Fruit fly (Drosophila melanogaster) whole organism, embryonic: ENCODE data around the gene blp.

Experiments
- Ada2b ChIP-seq: fragments of 200-800 bp; sonication (Bioruptor generic); IDR thresholded peaks from 2 replicates; pipeline ENCODE4 v1.3.6; 2022; ENCODE audit warnings: missing biosample characterization, missing genetic modification characterization
- Aef1 ChIP-seq: fragments of 200-800 bp; sonication (Bioruptor generic); IDR thresholded peaks from 3 replicates; pipeline ENCODE4 v1.3.6; 2022; ENCODE audit warnings: missing biosample characterization, missing genetic modification characterization
- CG10366 ChIP-seq: fragments of 200-800 bp; sonication (Bioruptor generic); IDR thresholded peaks from 2 replicates; pipeline ENCODE4 v1.3.6; 2022; ENCODE audit warnings: missing biosample characterization, missing genetic modification characterization
- CG12744 ChIP-seq: fragments of 200-800 bp; sonication (Bioruptor generic); optimal IDR thresholded peaks from 2 replicates; lab custom pipeline; 2016; ENCODE audit warnings: missing biosample characterization, missing genetic modification characterization
- CG13123 ChIP-seq: fragments of 200-800 bp; sonication (Bioruptor generic); optimal IDR thresholded peaks from 2 replicates; lab custom pipeline; 2016; ENCODE audit warnings: missing biosample characterization, missing genetic modification characterization
- CG14014 ChIP-seq: fragments of 200-800 bp; sonication (Bioruptor generic); IDR thresholded peaks from 2 replicates; pipeline ENCODE4 v1.3.6; 2022; ENCODE audit warnings: missing biosample characterization, missing genetic modification characterization
- CG14965 ChIP-seq: fragments of 200-800 bp; sonication (Bioruptor generic); optimal IDR thresholded peaks from 2 replicates; lab custom pipeline; 2016; ENCODE audit warnings: missing biosample characterization, missing genetic modification characterization, borderline replicate concordance
- CG17829 ChIP-seq: fragments of 200-800 bp; optimal IDR thresholded peaks from 2 replicates; lab custom pipeline; 2019; ENCODE audit warnings: missing biosample characterization, mild to moderate bottlenecking, missing genetic modification characterization, moderate library complexity
- CG2116 ChIP-seq: fragments of 200-800 bp; sonication (Bioruptor generic); optimal IDR thresholded peaks from 3 replicates; lab custom pipeline; 2018; ENCODE audit warnings: missing biosample characterization, mild to moderate bottlenecking, missing genetic modification characterization
- CG2712 ChIP-seq: fragments of 200-800 bp; optimal IDR thresholded peaks from 3 replicates; lab custom pipeline; 2019; ENCODE audit warnings: missing biosample characterization, mild to moderate bottlenecking, missing genetic modification characterization, moderate library complexity
- CG4707 ChIP-seq: fragments of 200-800 bp; sonication (Bioruptor generic); optimal IDR thresholded peaks from 2 replicates; lab custom pipeline; 2018; ENCODE audit warnings: missing biosample characterization, mild to moderate bottlenecking, missing genetic modification characterization, moderate library complexity
- CG5953 ChIP-seq: fragments of 200-800 bp; sonication (Bioruptor generic); IDR thresholded peaks from 2 replicates; pipeline ENCODE4 v1.3.6; 2022; ENCODE audit warnings: missing biosample characterization, missing genetic modification characterization
- CG7357 ChIP-seq: fragments of 200-800 bp; sonication (Bioruptor generic); IDR thresholded peaks from 3 replicates; pipeline ENCODE4 v1.3.6; 2022; ENCODE audit warnings: missing biosample characterization, missing genetic modification characterization
- CG7928 ChIP-seq: fragments of 200-800 bp; sonication (Bioruptor generic); optimal IDR thresholded peaks from 2 replicates; lab custom pipeline; 2017; ENCODE audit warnings: missing biosample characterization, mild to moderate bottlenecking, missing genetic modification characterization
- E2f2 ChIP-seq: fragments of 200-800 bp; sonication (Bioruptor generic); IDR thresholded peaks from 2 replicates; pipeline ENCODE4 v1.3.6; 2022; ENCODE audit warnings: missing biosample characterization, missing genetic modification characterization
- HLH4C ChIP-seq: fragments of 200-800 bp; sonication (Bioruptor generic); IDR thresholded peaks from 3 replicates; pipeline ENCODE4 v1.3.6; 2022; ENCODE audit warnings: missing biosample characterization, missing genetic modification characterization; ENCODE audit not compliant: partially characterized antibody
- HmgD ChIP-seq: fragments of 200-800 bp; sonication (Bioruptor generic); optimal IDR thresholded peaks from 3 replicates; lab custom pipeline; 2016; ENCODE audit warnings: missing biosample characterization, missing genetic modification characterization
- Hr39 ChIP-seq: fragments of >200 bp; optimal IDR thresholded peaks from 2 replicates; lab custom pipeline; 2017
- Lhr ChIP-seq: fragments of 200-800 bp; sonication (Bioruptor generic); optimal IDR thresholded peaks from 3 replicates; lab custom pipeline; 2017; ENCODE audit warnings: mild to moderate bottlenecking, missing biosample characterization, missing genetic modification reagents, missing genetic modification characterization
- Meics ChIP-seq: fragments of 200-800 bp; sonication (Bioruptor generic); optimal IDR thresholded peaks from 2 replicates; lab custom pipeline; 2017; ENCODE audit warnings: missing biosample characterization, mild to moderate bottlenecking, missing genetic modification characterization
- Scr ChIP-seq: fragments of 200-800 bp; sonication (Bioruptor generic); IDR thresholded peaks from 2 replicates; pipeline ENCODE4 v1.3.6; 2022; ENCODE audit warnings: missing biosample characterization, missing genetic modification characterization; ENCODE audit not compliant: partially characterized antibody
- Sin3A ChIP-seq: fragments of >200 bp; optimal IDR thresholded peaks from 2 replicates; lab custom pipeline; 2018
- Sox102F ChIP-seq: fragments of 200-800 bp; sonication (Bioruptor generic); optimal IDR thresholded peaks from 2 replicates; lab custom pipeline; 2018; ENCODE audit warnings: missing biosample characterization, mild to moderate bottlenecking, missing genetic modification characterization, moderate library complexity
- Spps ChIP-seq: fragments of 200-800 bp; sonication (Bioruptor generic); optimal IDR thresholded peaks from 2 replicates; lab custom pipeline; 2018; ENCODE audit warnings: missing biosample characterization, mild to moderate bottlenecking, missing genetic modification characterization
- abd-A ChIP-seq: fragments of 200-800 bp; sonication (Bioruptor generic); optimal IDR thresholded peaks from 3 replicates; lab custom pipeline; 2019; ENCODE audit warnings: missing biosample characterization, mild to moderate bottlenecking, missing genetic modification characterization, moderate library complexity
- amos ChIP-seq: fragments of 200-800 bp; sonication (Bioruptor generic); IDR thresholded peaks from 2 replicates; pipeline ENCODE4 v1.3.6; 2022; ENCODE audit warnings: missing biosample characterization, missing genetic modification characterization; ENCODE audit not compliant: partially characterized antibody
- bbx ChIP-seq: fragments of 200-800 bp; sonication (Bioruptor generic); IDR thresholded peaks from 2 replicates; pipeline ENCODE4 v1.3.6; 2022; ENCODE audit warnings: missing biosample characterization, missing genetic modification characterization; ENCODE audit not compliant: partially characterized antibody
- bowl ChIP-seq: fragments of 200-800 bp; sonication (Bioruptor generic); IDR thresholded peaks from 2 replicates; pipeline ENCODE4 v1.3.6; 2022; ENCODE audit warnings: missing biosample characterization, missing genetic modification characterization
- bsh ChIP-seq, 2 experiments: fragments of 200-800 bp; sonication (Bioruptor generic); optimal IDR thresholded peaks; 2 replicates each; lab custom pipeline; 2017 to 2018; ENCODE audit warnings: mild to moderate bottlenecking in 2 of 2, missing biosample characterization in 2 of 2, missing genetic modification characterization in 2 of 2, moderate library complexity in 1 of 2
- esg ChIP-seq: fragments of 200-800 bp; sonication (Bioruptor generic); conservative IDR thresholded peaks from 2 replicates; pipeline ENCODE4 v1.3.6; 2022; ENCODE audit warnings: missing biosample characterization, missing genetic modification characterization
- eve ChIP-seq, 2 experiments: fragments of >200 bp; optimal IDR thresholded peaks; 2 replicates each; lab custom pipeline; 2017; ENCODE audit warnings: missing biosample characterization in 2 of 2, missing genetic modification characterization in 2 of 2
- grn ChIP-seq: fragments of 200-800 bp; sonication (Bioruptor generic); optimal IDR thresholded peaks from 3 replicates; lab custom pipeline; 2017; ENCODE audit warnings: missing biosample characterization, missing genetic modification characterization
- gsb ChIP-seq: fragments of 200-800 bp; sonication (Bioruptor generic); IDR thresholded peaks from 2 replicates; pipeline ENCODE4 v1.3.6; 2022; ENCODE audit warnings: missing biosample characterization, missing genetic modification characterization
- ken ChIP-seq: fragments of 200-800 bp; sonication (Bioruptor generic); IDR thresholded peaks from 3 replicates; pipeline ENCODE4 v1.3.6; 2022; ENCODE audit warnings: missing biosample characterization, missing genetic modification characterization
- odd ChIP-seq: fragments of 200-800 bp; sonication (Bioruptor generic); optimal IDR thresholded peaks from 2 replicates; lab custom pipeline; 2017; ENCODE audit warnings: missing biosample characterization, mild to moderate bottlenecking, missing genetic modification characterization
- pan ChIP-seq, 4 experiments: fragments of >200 bp in 3 of 4; fragments of 200-800 bp in 1 of 4; sonication (Bioruptor generic) in 1 of 4; optimal IDR thresholded peaks in 3 of 4; IDR thresholded peaks in 1 of 4; 2 replicates each; pipeline versions ENCODE4 v1.3.6 to Lab custom; 2017 to 2022; ENCODE audit warnings: missing biosample characterization in 2 of 4, missing genetic modification characterization in 2 of 4, mixed read lengths in 1 of 4
- pros ChIP-seq: fragments of 200-800 bp; sonication (Bioruptor generic); optimal IDR thresholded peaks from 3 replicates; lab custom pipeline; 2019; ENCODE audit warnings: missing biosample characterization, mild to moderate bottlenecking, missing genetic modification characterization, moderate library complexity
- rib ChIP-seq: fragments of 200-800 bp; sonication (Bioruptor generic); IDR thresholded peaks from 2 replicates; pipeline ENCODE4 v1.3.6; 2022; ENCODE audit warnings: missing biosample characterization, missing genetic modification characterization
- row ChIP-seq: fragments of 200-800 bp; sonication (Bioruptor generic); IDR thresholded peaks from 3 replicates; pipeline ENCODE4 v1.3.6; 2022; ENCODE audit warnings: missing biosample characterization, missing genetic modification characterization
- salm ChIP-seq: fragments of 200-800 bp; sonication (Bioruptor generic); optimal IDR thresholded peaks from 2 replicates; lab custom pipeline; 2018; ENCODE audit warnings: missing biosample characterization, mild to moderate bottlenecking, missing genetic modification characterization
- sc ChIP-seq, 3 experiments: fragments of >200 bp in 2 of 3; fragments of 200-800 bp in 1 of 3; sonication (Bioruptor generic) in 1 of 3; optimal IDR thresholded peaks; 2 replicates in 2 of 3; 3 replicates in 1 of 3; lab custom pipeline; 2017; ENCODE audit warnings: mild to moderate bottlenecking in 1 of 3, missing biosample characterization in 1 of 3, missing genetic modification characterization in 1 of 3, missing genetic modification reagents in 1 of 3
- scrt ChIP-seq: fragments of 200-800 bp; sonication (Bioruptor generic); optimal IDR thresholded peaks from 2 replicates; lab custom pipeline; 2018; ENCODE audit warnings: missing biosample characterization, mild to moderate bottlenecking, missing genetic modification characterization, moderate library complexity
- shn ChIP-seq: fragments of 200-800 bp; sonication (Bioruptor generic); optimal IDR thresholded peaks from 3 replicates; lab custom pipeline; 2016; ENCODE audit warnings: missing biosample characterization, missing genetic modification characterization
- sim ChIP-seq: fragments of 200-800 bp; sonication (Bioruptor generic); IDR thresholded peaks from 2 replicates; pipeline ENCODE4 v1.3.6; 2022; ENCODE audit warnings: missing biosample characterization, missing genetic modification characterization
- so ChIP-seq: fragments of 200-800 bp; sonication (Bioruptor generic); IDR thresholded peaks from 3 replicates; pipeline ENCODE4 v1.3.6; 2022; ENCODE audit warnings: missing biosample characterization, missing genetic modification characterization
- stwl ChIP-seq: fragments of 200-800 bp; sonication (Bioruptor generic); optimal IDR thresholded peaks from 3 replicates; lab custom pipeline; 2018; ENCODE audit warnings: missing biosample characterization, mild to moderate bottlenecking, missing genetic modification characterization, moderate library complexity
- vfl ChIP-seq: fragments of 200-800 bp; sonication (Bioruptor generic); optimal IDR thresholded peaks from 2 replicates; lab custom pipeline; 2016; ENCODE audit warnings: missing biosample characterization, missing genetic modification characterization
- wor ChIP-seq: fragments of 200-800 bp; sonication (Bioruptor generic); IDR thresholded peaks from 2 replicates; pipeline ENCODE4 v1.3.6; 2022; ENCODE audit warnings: missing biosample characterization, missing genetic modification characterization
- zf30C ChIP-seq: fragments of 200-800 bp; sonication (Bioruptor generic); optimal IDR thresholded peaks from 3 replicates; lab custom pipeline; 2018; ENCODE audit warnings: missing biosample characterization, mild to moderate bottlenecking, missing genetic modification characterization

blp gene

dm6 chr3R:15919367-15920228, 14.0 kb upstream of the blp start (continued):
- TF ChIP-seq Ada2b (GFP tag; lab: Robert Waterston, UW), result no peak
- TF ChIP-seq shn (GFP tag; lab: Kevin White, UChicago), result no peak
- TF ChIP-seq CG2116 (GFP tag; lab: Kevin White, UChicago), result no peak
- TF ChIP-seq zf30C (GFP tag; lab: Kevin White, UChicago), result no peak
- no peak for TF ChIP-seq E2f2 (GFP tag; lab: Robert Waterston, UW)
- TF ChIP-seq CG13123, result no peak
- TF ChIP-seq CG7928 (GFP tag; lab: Kevin White, UChicago), result no peak
- no peak for TF ChIP-seq gsb (GFP tag; lab: Robert Waterston, UW)
- TF ChIP-seq bsh (GFP tag; optimal IDR thresholded peaks at IDR 0.05; lab: Kevin White, UChicago), result peak in 1 of 2 experiments; percentile 90
- TF ChIP-seq Scr, result no peak
- TF ChIP-seq stwl (tag; lab: Kevin White, UChicago), result no peak
- TF ChIP-seq grn (GFP tag; lab: Kevin White, UChicago), result no peak
- peak; percentile 88 for TF ChIP-seq pros (GFP tag; lab: Kevin White, UChicago)
- no peak for TF ChIP-seq CG17829
- no peak for TF ChIP-seq sc (optimal IDR thresholded peaks at IDR 0.05; lab: Kevin White, UChicago)
- TF ChIP-seq sc (GFP tag; optimal IDR thresholded peaks at IDR 0.05; lab: Kevin White, UChicago), result no peak
- TF ChIP-seq bowl (GFP tag; lab: Robert Waterston, UW), result no peak
- no peak for TF ChIP-seq amos (GFP tag; lab: Robert Waterston, UW)
- TF ChIP-seq abd-A, result no peak
- TF ChIP-seq bbx, result no peak
- no peak for TF ChIP-seq CG14014 (GFP tag; lab: Robert Waterston, UW)
- TF ChIP-seq Sox102F (GFP tag; lab: Kevin White, UChicago), result no peak
- TF ChIP-seq Spps (tag; lab: Kevin White, UChicago), result no peak
- TF ChIP-seq CG12744 (GFP tag; lab: Kevin White, UChicago), result no peak
- TF ChIP-seq rib (GFP tag; lab: Robert Waterston, UW), result no peak
- TF ChIP-seq CG10366 (GFP tag; lab: Robert Waterston, UW), result no peak
- no peak for TF ChIP-seq esg (GFP tag; lab: Robert Waterston, UW)
- no peak for TF ChIP-seq sim (GFP tag; lab: Robert Waterston, UW)
- TF ChIP-seq CG5953 (GFP tag; lab: Robert Waterston, UW), result no peak
- no peak for TF ChIP-seq CG7357 (GFP tag; lab: Robert Waterston, UW)
- TF ChIP-seq HmgD (GFP tag; lab: Kevin White, UChicago), result no peak
- TF ChIP-seq Aef1, result no peak
- TF ChIP-seq CG4707 (GFP tag; lab: Kevin White, UChicago), result no peak
- no peak for TF ChIP-seq vfl (GFP tag; lab: Kevin White, UChicago)
- TF ChIP-seq eve (GFP tag; optimal IDR thresholded peaks at IDR 0.05; lab: Kevin White, UChicago), result no peak
- TF ChIP-seq pan (optimal IDR thresholded peaks at IDR 0.05; lab: Kevin White, UChicago), result no peak
- peak in 1 of 2 experiments; percentile 23 for TF ChIP-seq pan (GFP tag; optimal IDR thresholded peaks at IDR 0.05 in 1 of 2, IDR thresholded peaks at IDR 0.05 in 1 of 2)
- no peak for TF ChIP-seq so (GFP tag; lab: Robert Waterston, UW)
- TF ChIP-seq Sin3A (lab: Kevin White, UChicago), result no peak
- peak; percentile 28; the same call in 1 of the 3 replicates for TF ChIP-seq row (GFP tag; lab: Robert Waterston, UW)
- no peak for TF ChIP-seq salm
- TF ChIP-seq Lhr, result no peak
- TF ChIP-seq odd, result no peak
- no peak for TF ChIP-seq wor
- TF ChIP-seq scrt (GFP tag; lab: Kevin White, UChicago), result no peak
- TF ChIP-seq CG14965 (GFP tag; lab: Kevin White, UChicago), result no peak
- TF ChIP-seq Hr39, result no peak
- no peak for TF ChIP-seq CG2712
- no peak for TF ChIP-seq Meics (GFP tag; lab: Kevin White, UChicago)
- 0 out of 3 replicates have a peak, but pooled peaks have one; percentile 30 for TF ChIP-seq ken (GFP tag; lab: Robert Waterston, UW)
- no peak for TF ChIP-seq HLH4C
